Fruit fly (Drosophila melanogaster): ENCODE results near the gene gro.

DNA sequence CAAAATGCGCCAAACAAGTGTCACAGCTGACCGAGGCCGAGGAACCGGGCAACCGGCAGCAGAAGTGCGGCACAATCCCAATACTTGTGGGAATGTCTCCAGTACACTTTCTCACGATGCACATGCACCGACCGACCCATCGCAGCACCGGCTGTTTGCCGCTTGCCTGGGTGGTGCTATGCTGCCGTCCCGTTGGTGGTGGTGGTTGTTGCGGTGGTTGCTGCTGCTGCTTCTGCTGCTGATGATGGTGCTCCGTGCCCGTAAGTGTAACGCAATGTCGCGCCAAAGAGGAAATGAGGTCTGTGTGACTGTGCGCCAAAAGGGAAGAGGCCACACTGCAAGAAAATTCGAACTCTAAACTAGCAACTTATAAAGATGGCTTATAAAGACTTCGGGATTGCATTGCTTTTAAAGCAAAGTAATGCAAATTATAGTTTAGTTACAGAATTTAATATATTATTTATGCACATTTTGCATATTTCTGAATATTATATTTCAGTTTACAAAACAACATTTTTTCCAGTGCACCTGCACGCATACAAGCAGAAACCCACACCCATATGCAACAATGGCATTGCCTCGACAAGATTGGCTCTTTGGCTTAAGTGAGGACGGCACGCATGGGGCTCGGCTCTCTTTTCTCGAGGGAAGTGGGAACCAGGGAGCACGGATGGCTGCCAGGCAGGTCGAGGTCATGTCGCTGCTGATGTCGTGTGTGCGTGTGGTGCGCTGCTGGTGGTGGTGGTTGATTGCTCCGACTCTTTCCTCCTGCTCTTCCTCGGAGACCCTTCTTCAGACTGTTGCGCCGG lies 45.1 kb upstream of the gro start, which contains the start of gene CG43116:
- TF ChIP-seq Clk (GFP tag; optimal IDR thresholded peaks at IDR 0.05) (no peak), cic (GFP tag; optimal IDR thresholded peaks at IDR 0.05) (no peak), toe (GFP tag; optimal IDR thresholded peaks at IDR 0.05) (no peak), cnc (optimal IDR thresholded peaks at IDR 0.05) (no peak)

Data from whole organism, adult.